Fruit fly (Drosophila melanogaster): ENCODE data around the gene ATPsynE.
A peak's percentile ranks its signal among the peaks of the same experiment; 100 is the strongest.

- TF ChIP-seq CG4496 (GFP tag; IDR thresholded peaks at IDR 0.05) (peak; percentile 80), CG34367 (tag; optimal IDR thresholded peaks at IDR 0.05) (peak; percentile 67), EcR (GFP tag; optimal IDR thresholded peaks at IDR 0.05) (no peak), D1 (tag; optimal IDR thresholded peaks at IDR 0.05) (no peak), Pif1A (GFP tag; optimal IDR thresholded peaks at IDR 0.05) (no peak), CG12605 (GFP tag; IDR thresholded peaks at IDR 0.05) (peak; percentile 62), Pif1B (GFP tag; optimal IDR thresholded peaks at IDR 0.05) (peak; percentile 69), CG10348 (GFP tag; IDR thresholded peaks at IDR 0.05) (no peak), CG32121 (GFP tag; IDR thresholded peaks at IDR 0.05) (peak; percentile 72; the same call in 1 of the 2 replicates)
Observed at dm6 chr3R:14327472-14328104, 841 bp downstream of the ATPsynE start, which contains the start of gene spn-B.

All from whole organism, pupa.